Worm (Caenorhabditis elegans): ENCODE measurements around the gene ogt-1.

- TF ChIP-seq lin-13 (GFP tag; optimal IDR thresholded peaks at IDR 0.05) (no peak), madf-5 (GFP tag; IDR thresholded peaks at IDR 0.05) (no peak), ztf-11 (tag; optimal IDR thresholded peaks at IDR 0.05) (no peak), F26F4.8 (GFP tag; conservative IDR thresholded peaks at IDR 0.05) (no peak)
These were observed 14.0 kb upstream of the ogt-1 start, which contains the start of gene acs-4 for ce11 chrIII:7167568-7167937.
